Worm (Caenorhabditis elegans): ENCODE measurements around the gene ugt-65.
A peak's percentile ranks its signal among the peaks of the same experiment; 100 is the strongest.
"Not testable (repeated sequence)": the region's sequence is repeated elsewhere in the genome, so short reads cannot be mapped to it uniquely, and the experiment has no call there.

The ugt-65 gene

ce11 chrIV:12467761-12468160 lies 47.3 kb downstream of the ugt-65 start:
- TF ChIP-seq hif-1 (tag; optimal IDR thresholded peaks at IDR 0.05) (no peak), nhr-25 (tag; optimal IDR thresholded peaks at IDR 0.05; ENCODE audit: borderline replicate concordance, insufficient read depth) (peak; percentile 55), php-3 (GFP tag; IDR thresholded peaks at IDR 0.05) (no peak), ztf-11 (tag; optimal IDR thresholded peaks at IDR 0.05) (no peak), nhr-28 (tag; optimal IDR thresholded peaks at IDR 0.05) (peak; percentile 54), nhr-41 (GFP tag; IDR thresholded peaks at IDR 0.05) (no peak), F44E2.7 (GFP tag; IDR thresholded peaks at IDR 0.05) (no peak), dmd-9 (GFP tag; IDR thresholded peaks at IDR 0.05) (no peak), zip-2 (tag; optimal IDR thresholded peaks at IDR 0.05) (no peak)

- no peak for TF ChIP-seq tag-97 (GFP tag; IDR thresholded peaks at IDR 0.05)
- TF ChIP-seq mdt-29 (GFP tag; IDR thresholded peaks at IDR 0.05) = no peak
- TF ChIP-seq R02D3.7 (tag; optimal IDR thresholded peaks at IDR 0.05) = no peak
- no peak for TF ChIP-seq fkh-10 (GFP tag; optimal IDR thresholded peaks at IDR 0.05)
- TF ChIP-seq lin-13 (GFP tag; optimal IDR thresholded peaks at IDR 0.05) = no peak
- no peak for TF ChIP-seq madf-5 (GFP tag; IDR thresholded peaks at IDR 0.05)
- TF ChIP-seq ztf-11 (tag; optimal IDR thresholded peaks at IDR 0.05) = no peak
- TF ChIP-seq nhr-41 (GFP tag; IDR thresholded peaks at IDR 0.05) = no peak
- TF ChIP-seq nhr-48 (tag; optimal IDR thresholded peaks at IDR 0.05) = no peak
- no peak for TF ChIP-seq nhr-11 (tag; optimal IDR thresholded peaks at IDR 0.05)
- TF ChIP-seq T26A8.4 (GFP tag; IDR thresholded peaks at IDR 0.05) = no peak
- no peak for TF ChIP-seq nhr-76 (tag; optimal IDR thresholded peaks at IDR 0.05)
- no peak for TF ChIP-seq pha-4 (GFP tag; IDR thresholded peaks at IDR 0.05)
- TF ChIP-seq pha-4 (tag; optimal IDR thresholded peaks at IDR 0.05) = no peak
Observed at ce11 chrIV:12468359-12468758, 47.9 kb downstream of the ugt-65 start, which contains the start of gene igdb-2. TSS of gene igdb-2 (plus strand) at chrIV:12468659.

- not testable (repeated sequence) for TF ChIP-seq ceh-44 (GFP tag; IDR thresholded peaks at IDR 0.05); F49E8.2 (tag; optimal IDR thresholded peaks at IDR 0.05; ENCODE audit: borderline replicate concordance); unc-39 (tag; optimal IDR thresholded peaks at IDR 0.05)
Observed at ce11 chrIV:12476942-12477341, 56.5 kb downstream of the ugt-65 start, which contains the start of gene T04A11.1. TSS of gene T04A11.1 (minus strand) at chrIV:12477042.

ce11 chrIV:12478711-12479110 lies 58.2 kb downstream of the ugt-65 start, which contains the start of gene igdb-1:
TSS of gene igdb-1 (plus strand) at chrIV:12479011.
- TF ChIP-seq dpl-1 (GFP tag; optimal IDR thresholded peaks at IDR 0.05); spr-1 (tag; optimal IDR thresholded peaks at IDR 0.05); Y5F2A.4 (GFP tag; optimal IDR thresholded peaks at IDR 0.05): not testable (repeated sequence)
